Fruit fly (Drosophila melanogaster) whole organism, pupa: ENCODE results near the gene CG5078.

ENCODE experiments used
- CG10348 ChIP-seq: fragments of 200-800 bp; sonication (Bioruptor generic); IDR thresholded peaks from 2 replicates; pipeline ENCODE4 v1.3.6; 2022; ENCODE audit warnings: missing biosample characterization, missing genetic modification characterization
- CG4496 ChIP-seq: fragments of 200-800 bp; sonication (Bioruptor generic); IDR thresholded peaks from 3 replicates; pipeline ENCODE4 v1.3.6; 2022; ENCODE audit warnings: missing biosample characterization, missing genetic modification characterization
- EcR ChIP-seq: fragments of 200-800 bp; sonication (Bioruptor generic); optimal IDR thresholded peaks from 3 replicates; lab custom pipeline; 2019; ENCODE audit warnings: missing biosample characterization, missing genetic modification characterization, mild to moderate bottlenecking, moderate library complexity, missing genetic modification reagents

dm6 chr3L:20511499-20512108 is 5.8 kb downstream of the CG5078 start:
- TF ChIP-seq CG10348 (GFP tag; lab: Robert Waterston, UW): no peak
- TF ChIP-seq CG4496: no peak
- peak; percentile 86 for TF ChIP-seq EcR (GFP tag; lab: Kevin White, UChicago)
